Worm (Caenorhabditis elegans) whole organism, mixed stage, embryonic: ENCODE measurements around the gene ret-1.

Source experiments
- blmp-1 ChIP-seq: fragments of 150-350 bp; optimal IDR thresholded peaks from 2 replicates; lab custom pipeline; 2014; ENCODE audit warnings: missing biosample characterization, missing genetic modification characterization
- elt-1 ChIP-seq: sonication (generic microtip); optimal IDR thresholded peaks from 2 replicates; lab custom pipeline; 2017; ENCODE audit warnings: missing genetic modification characterization, mild to moderate bottlenecking, missing compliant biosample characterization, antibody characterized with exemption, moderate library complexity, borderline replicate concordance; ENCODE audit not compliant: insufficient read depth
- nhr-237 ChIP-seq: fragments of 150-350 bp; optimal IDR thresholded peaks from 2 replicates; lab custom pipeline; 2014; ENCODE audit warnings: missing biosample characterization, missing genetic modification characterization
- pha-4 ChIP-seq: fragments of 150-350 bp; optimal IDR thresholded peaks from 2 replicates; lab custom pipeline; 2018; ENCODE audit warnings: missing biosample characterization, missing genetic modification reagents, missing genetic modification characterization

ce11 chrV:14851972-14852371 is 4.8 kb upstream of the ret-1 start:
- TF ChIP-seq elt-1 (tag; lab: Kevin White, UChicago), result no peak
- no peak for TF ChIP-seq blmp-1 (tag; lab: Kevin White, UChicago)
- no peak for TF ChIP-seq pha-4 (tag; lab: Kevin White, UChicago)
- TF ChIP-seq nhr-237 (tag; lab: Kevin White, UChicago), result no peak
